Fruit fly (Drosophila melanogaster) whole organism, embryonic: ENCODE results near the gene CG43156.

Source experiments
- ATbp ChIP-seq: fragments of 200-800 bp; sonication (Bioruptor generic); optimal IDR thresholded peaks from 2 replicates; lab custom pipeline; 2017; ENCODE audit warnings: missing biosample characterization, mild to moderate bottlenecking, missing genetic modification characterization, missing genetic modification reagents
- BEAF-32 ChIP-seq: fragments of 200-800 bp; sonication (Bioruptor generic); optimal IDR thresholded peaks from 3 replicates; lab custom pipeline; 2017; ENCODE audit warnings: missing biosample characterization, missing genetic modification characterization, mild to moderate bottlenecking, moderate library complexity, missing genetic modification reagents
- Blimp-1 ChIP-seq: fragments of 200-800 bp; sonication (Bioruptor generic); optimal IDR thresholded peaks from 3 replicates; lab custom pipeline; 2018; ENCODE audit warnings: missing biosample characterization, missing genetic modification characterization, mild to moderate bottlenecking, moderate library complexity, missing genetic modification reagents
- CG10959 ChIP-seq: fragments of 200-800 bp; sonication (Bioruptor generic); IDR thresholded peaks from 2 replicates; pipeline ENCODE4 v1.3.6; 2022; ENCODE audit warnings: missing biosample characterization, missing genetic modification characterization
- CG10979 ChIP-seq: fragments of 200-800 bp; sonication (Bioruptor generic); optimal IDR thresholded peaks from 2 replicates; lab custom pipeline; 2018; ENCODE audit warnings: missing biosample characterization, mild to moderate bottlenecking, missing genetic modification characterization, moderate library complexity
- CG11085 ChIP-seq: fragments of 200-800 bp; sonication (Bioruptor generic); IDR thresholded peaks from 2 replicates; pipeline ENCODE4 v1.3.6; 2022; ENCODE audit warnings: missing biosample characterization, missing genetic modification characterization
- CG12236 ChIP-seq: fragments of 200-800 bp; sonication (Bioruptor generic); optimal IDR thresholded peaks from 2 replicates; lab custom pipeline; 2016; ENCODE audit warnings: missing biosample characterization, missing genetic modification characterization
- CG12744 ChIP-seq: fragments of 200-800 bp; sonication (Bioruptor generic); optimal IDR thresholded peaks from 2 replicates; lab custom pipeline; 2016; ENCODE audit warnings: missing biosample characterization, missing genetic modification characterization
- CG16863 ChIP-seq: fragments of 200-800 bp; sonication (Bioruptor generic); optimal IDR thresholded peaks from 3 replicates; lab custom pipeline; 2016; ENCODE audit warnings: missing biosample characterization, missing genetic modification characterization
- CG17328 ChIP-seq: fragments of 200-800 bp; sonication (Bioruptor generic); IDR thresholded peaks from 2 replicates; pipeline ENCODE4 v1.3.6; 2022; ENCODE audit warnings: missing biosample characterization, missing genetic modification characterization
- CG17829 ChIP-seq: fragments of 200-800 bp; optimal IDR thresholded peaks from 2 replicates; lab custom pipeline; 2019; ENCODE audit warnings: missing biosample characterization, mild to moderate bottlenecking, missing genetic modification characterization, moderate library complexity
- CG2202 ChIP-seq: fragments of 200-800 bp; sonication (Bioruptor generic); optimal IDR thresholded peaks from 2 replicates; lab custom pipeline; 2018; ENCODE audit warnings: missing biosample characterization, mild to moderate bottlenecking, missing genetic modification characterization
- CG31224 ChIP-seq: fragments of 200-800 bp; sonication (Bioruptor generic); IDR thresholded peaks from 2 replicates; pipeline ENCODE4 v1.3.6; 2022; ENCODE audit warnings: missing biosample characterization, missing genetic modification characterization
- CG31441 ChIP-seq: fragments of 200-800 bp; sonication (Bioruptor generic); IDR thresholded peaks from 2 replicates; pipeline ENCODE4 v1.3.6; 2022; ENCODE audit warnings: missing biosample characterization, missing genetic modification characterization
- CG3163 ChIP-seq: fragments of 200-800 bp; sonication (Bioruptor generic); optimal IDR thresholded peaks from 3 replicates; lab custom pipeline; 2016; ENCODE audit warnings: missing biosample characterization, missing genetic modification characterization
- CG33213 ChIP-seq: fragments of 200-800 bp; sonication (Bioruptor generic); optimal IDR thresholded peaks from 3 replicates; lab custom pipeline; 2016; ENCODE audit warnings: missing biosample characterization, missing genetic modification characterization
- CG33557 ChIP-seq: fragments of 200-800 bp; sonication (Bioruptor generic); optimal IDR thresholded peaks from 2 replicates; lab custom pipeline; 2019; ENCODE audit warnings: missing biosample characterization, mild to moderate bottlenecking, missing genetic modification characterization, moderate library complexity
- CG34422 ChIP-seq: fragments of 200-800 bp; sonication (Bioruptor generic); IDR thresholded peaks from 3 replicates; pipeline ENCODE4 v1.3.6; 2022; ENCODE audit warnings: missing biosample characterization, missing genetic modification characterization
- CG4854 ChIP-seq: fragments of 200-800 bp; sonication (Bioruptor generic); optimal IDR thresholded peaks from 2 replicates; lab custom pipeline; 2016; ENCODE audit warnings: missing biosample characterization, missing genetic modification characterization, inconsistent platforms
- CG6272 ChIP-seq: fragments of 200-800 bp; sonication (Bioruptor generic); IDR thresholded peaks from 2 replicates; pipeline ENCODE4 v1.3.6; 2022; ENCODE audit warnings: missing biosample characterization, missing genetic modification characterization
- CG6683 ChIP-seq: fragments of 200-800 bp; sonication (Bioruptor generic); optimal IDR thresholded peaks from 2 replicates; lab custom pipeline; 2017; ENCODE audit warnings: missing biosample characterization, mild to moderate bottlenecking, missing genetic modification characterization, missing genetic modification reagents
- CG7556 ChIP-seq: fragments of 200-800 bp; sonication (Bioruptor generic); optimal IDR thresholded peaks from 2 replicates; lab custom pipeline; 2017; ENCODE audit warnings: missing biosample characterization, mild to moderate bottlenecking, missing genetic modification characterization
- CG8359 ChIP-seq: fragments of 200-800 bp; sonication (Bioruptor generic); optimal IDR thresholded peaks from 2 replicates; lab custom pipeline; 2017; ENCODE audit warnings: missing biosample characterization, mild to moderate bottlenecking, missing genetic modification characterization, borderline replicate concordance
- CG9215 ChIP-seq: fragments of 200-800 bp; sonication (Bioruptor generic); IDR thresholded peaks from 2 replicates; pipeline ENCODE4 v1.3.6; 2022; ENCODE audit warnings: missing biosample characterization, missing genetic modification characterization
- CG9609 ChIP-seq: fragments of 200-800 bp; sonication (Bioruptor generic); optimal IDR thresholded peaks from 3 replicates; lab custom pipeline; 2016; ENCODE audit warnings: missing biosample characterization, missing genetic modification characterization
- CG9817 ChIP-seq: fragments of 200-800 bp; sonication (Bioruptor generic); optimal IDR thresholded peaks from 2 replicates; lab custom pipeline; 2018; ENCODE audit warnings: missing biosample characterization, mild to moderate bottlenecking, missing genetic modification characterization, moderate library complexity
- Camta ChIP-seq: fragments of 200-800 bp; sonication (Bioruptor generic); optimal IDR thresholded peaks from 2 replicates; lab custom pipeline; 2016; ENCODE audit warnings: missing biosample characterization, missing genetic modification characterization
- Dip2 ChIP-seq: fragments of 200-800 bp; sonication (Bioruptor generic); IDR thresholded peaks from 2 replicates; pipeline ENCODE4 v1.3.6; 2022; ENCODE audit warnings: missing biosample characterization, missing genetic modification characterization
- Dip3 ChIP-seq: fragments of 200-800 bp; sonication (Bioruptor generic); optimal IDR thresholded peaks from 3 replicates; lab custom pipeline; 2016; ENCODE audit warnings: missing biosample characterization, missing genetic modification characterization
- Dll ChIP-seq: fragments of 200-800 bp; sonication (Bioruptor generic); IDR thresholded peaks from 4 replicates; pipeline ENCODE4 v1.3.6; 2022; ENCODE audit warnings: missing biosample characterization, missing genetic modification characterization; ENCODE audit not compliant: partially characterized antibody
- HLH3B ChIP-seq: fragments of 200-800 bp; sonication (Bioruptor generic); IDR thresholded peaks from 2 replicates; pipeline ENCODE4 v1.3.6; 2022; ENCODE audit warnings: missing biosample characterization, missing genetic modification characterization
- HLH4C ChIP-seq: fragments of 200-800 bp; sonication (Bioruptor generic); IDR thresholded peaks from 3 replicates; pipeline ENCODE4 v1.3.6; 2022; ENCODE audit warnings: missing biosample characterization, missing genetic modification characterization; ENCODE audit not compliant: partially characterized antibody
- Hr78 ChIP-seq, 2 experiments: fragments of 200-800 bp in 1 of 2; fragments of >200 bp in 1 of 2; sonication (Bioruptor generic) in 1 of 2; optimal IDR thresholded peaks; 2 replicates each; lab custom pipeline; 2017 to 2019; ENCODE audit warnings: missing biosample characterization in 2 of 2, missing genetic modification characterization in 2 of 2, mild to moderate bottlenecking in 1 of 2, moderate library complexity in 1 of 2
- Kr ChIP-seq: fragments of 200-800 bp; sonication (Bioruptor generic); optimal IDR thresholded peaks from 2 replicates; lab custom pipeline; 2017; ENCODE audit warnings: missing biosample characterization, mild to moderate bottlenecking, missing genetic modification characterization
- Lpt ChIP-seq: fragments of >200 bp; optimal IDR thresholded peaks from 2 replicates; lab custom pipeline; 2018; ENCODE audit warnings: missing biosample characterization, missing genetic modification characterization
- Sin3A ChIP-seq: fragments of >200 bp; optimal IDR thresholded peaks from 2 replicates; lab custom pipeline; 2018
- TFAM ChIP-seq: fragments of 200-800 bp; sonication (Bioruptor generic); optimal IDR thresholded peaks from 2 replicates; lab custom pipeline; 2017; ENCODE audit warnings: missing biosample characterization, missing genetic modification characterization, inconsistent platforms
- aop ChIP-seq: fragments of 200-800 bp; sonication (Bioruptor generic); IDR thresholded peaks from 2 replicates; pipeline ENCODE4 v1.3.6; 2022; ENCODE audit warnings: missing biosample characterization, missing genetic modification characterization
- bcd ChIP-seq: fragments of 200-800 bp; sonication (Bioruptor generic); optimal IDR thresholded peaks from 2 replicates; lab custom pipeline; 2017; ENCODE audit warnings: missing biosample characterization, mild to moderate bottlenecking, missing genetic modification characterization
- chinmo ChIP-seq: fragments of 200-800 bp; sonication (Bioruptor generic); IDR thresholded peaks from 4 replicates; pipeline ENCODE4 v1.3.6; 2022; ENCODE audit warnings: missing biosample characterization, missing genetic modification characterization; ENCODE audit not compliant: partially characterized antibody
- crc ChIP-seq: fragments of 200-800 bp; sonication (Bioruptor generic); optimal IDR thresholded peaks from 2 replicates; lab custom pipeline; 2016; ENCODE audit warnings: missing biosample characterization, missing genetic modification characterization
- croc ChIP-seq: fragments of 200-800 bp; sonication (Bioruptor generic); conservative IDR thresholded peaks from 3 replicates; pipeline ENCODE4 v1.3.6; 2022; ENCODE audit warnings: missing biosample characterization, missing genetic modification characterization
- en ChIP-seq: fragments of 200-800 bp; sonication (Bioruptor generic); optimal IDR thresholded peaks from 2 replicates; lab custom pipeline; 2016; ENCODE audit warnings: missing biosample characterization, missing genetic modification characterization
- eyg ChIP-seq: fragments of 200-800 bp; sonication (Bioruptor generic); optimal IDR thresholded peaks from 3 replicates; lab custom pipeline; 2016; ENCODE audit warnings: missing biosample characterization, missing genetic modification characterization
- gem ChIP-seq: fragments of 200-800 bp; sonication (Bioruptor generic); optimal IDR thresholded peaks from 2 replicates; lab custom pipeline; 2019; ENCODE audit warnings: missing biosample characterization, mild to moderate bottlenecking, missing genetic modification characterization, moderate library complexity
- kni ChIP-seq: fragments of 200-800 bp; sonication (Bioruptor generic); optimal IDR thresholded peaks from 3 replicates; lab custom pipeline; 2017; ENCODE audit warnings: mild to moderate bottlenecking, missing biosample characterization, missing genetic modification reagents, missing genetic modification characterization
- mam ChIP-seq: fragments of 200-800 bp; sonication (Bioruptor generic); optimal IDR thresholded peaks from 3 replicates; lab custom pipeline; 2016; ENCODE audit warnings: missing biosample characterization, missing genetic modification characterization
- tin ChIP-seq: fragments of 200-800 bp; sonication (Bioruptor generic); optimal IDR thresholded peaks from 3 replicates; lab custom pipeline; 2016; ENCODE audit warnings: missing biosample characterization, missing genetic modification characterization
- twi ChIP-seq: fragments of 200-800 bp; optimal IDR thresholded peaks from 2 replicates; lab custom pipeline; 2019; ENCODE audit warnings: missing biosample characterization, mild to moderate bottlenecking, missing genetic modification characterization, moderate library complexity
- vnd ChIP-seq: fragments of 200-800 bp; sonication (Bioruptor generic); IDR thresholded peaks from 3 replicates; pipeline ENCODE4 v1.3.6; 2022; ENCODE audit warnings: missing biosample characterization, missing genetic modification characterization; ENCODE audit not compliant: partially characterized antibody
- zen ChIP-seq: fragments of 200-800 bp; sonication (Bioruptor generic); optimal IDR thresholded peaks from 3 replicates; lab custom pipeline; 2018; ENCODE audit warnings: missing biosample characterization, mild to moderate bottlenecking, missing genetic modification characterization, moderate library complexity

The CG43156 gene

dm6 chrX:11915154-11915593 lies 8.5 kb upstream of the CG43156 start (continued):
- TF ChIP-seq CG10979 (tag; lab: Kevin White, UChicago) (peak; percentile 95), Blimp-1 (peak; percentile 87), eyg (no peak), Hr78 (GFP tag; optimal IDR thresholded peaks at IDR 0.05; lab: Kevin White, UChicago) (peak in 1 of 2 experiments; percentile 79), twi (tag; lab: Kevin White, UChicago) (peak; percentile 83), CG9609 (GFP tag; lab: Kevin White, UChicago) (no peak), en (GFP tag; lab: Kevin White, UChicago) (no peak), tin (peak; percentile 75), CG33213 (no peak), Sin3A (lab: Kevin White, UChicago) (no peak), CG6683 (GFP tag; lab: Kevin White, UChicago) (peak; percentile 76), CG12236 (GFP tag; lab: Kevin White, UChicago) (no peak), bcd (GFP tag; lab: Kevin White, UChicago) (peak; percentile 92), HLH3B (GFP tag; lab: Robert Waterston, UW) (peak; percentile 82), CG7556 (GFP tag; lab: Kevin White, UChicago) (peak; percentile 94), HLH4C (GFP tag; lab: Robert Waterston, UW) (no peak), CG17328 (GFP tag; lab: Robert Waterston, UW) (peak; percentile 78), BEAF-32 (GFP tag; lab: Kevin White, UChicago) (no peak), chinmo (GFP tag; lab: Robert Waterston, UW) (peak; percentile 86), CG31441 (GFP tag; lab: Robert Waterston, UW) (peak; percentile 95), CG8359 (GFP tag; lab: Kevin White, UChicago) (peak; percentile 64), CG11085 (GFP tag; lab: Robert Waterston, UW) (peak; percentile 75), ATbp (GFP tag; lab: Kevin White, UChicago) (peak; percentile 89), CG34422 (GFP tag; lab: Robert Waterston, UW) (peak; percentile 89), gem (tag; lab: Kevin White, UChicago) (peak; percentile 95), Dip3 (GFP tag; lab: Kevin White, UChicago) (peak; percentile 35), Camta (no peak), Dip2 (0 out of 2 replicates have a peak, but pooled peaks have one; percentile 34), CG17829 (tag; lab: Kevin White, UChicago) (peak; percentile 95), CG16863 (no peak), crc (GFP tag; lab: Kevin White, UChicago) (no peak), CG33557 (GFP tag; lab: Kevin White, UChicago) (peak; percentile 92), CG9817 (tag; lab: Kevin White, UChicago) (peak; percentile 86), CG12744 (no peak), CG10959 (GFP tag; lab: Robert Waterston, UW) (peak; percentile 73), CG9215 (GFP tag; lab: Robert Waterston, UW) (peak; percentile 84), CG31224 (GFP tag; lab: Robert Waterston, UW) (peak; percentile 76), CG2202 (peak; percentile 81), Kr (no peak), aop (GFP tag; lab: Robert Waterston, UW) (0 out of 2 replicates have a peak, but pooled peaks have one; percentile 46), Lpt (GFP tag; lab: Kevin White, UChicago) (no peak), CG4854 (GFP tag; lab: Kevin White, UChicago) (no peak), vnd (GFP tag; lab: Robert Waterston, UW) (no peak), CG3163 (GFP tag; lab: Kevin White, UChicago) (no peak), Dll (no peak), croc (peak; percentile 91), CG6272 (peak; percentile 80), zen (peak; percentile 93), TFAM (GFP tag; lab: Kevin White, UChicago) (peak; percentile 2), kni (GFP tag; lab: Kevin White, UChicago) (peak; percentile 92), mam (GFP tag; lab: Kevin White, UChicago) (peak; percentile 2)
